Worm (Caenorhabditis elegans): Measurements from ENCODE around the gene Y67D8C.7.

ce11 chrIV:3076802-3077201 lies 10.1 kb upstream of the Y67D8C.7 start:
- no peak for TF ChIP-seq tbx-37 (GFP tag; conservative IDR thresholded peaks at IDR 0.05)
- TF ChIP-seq scrt-1 (GFP tag; IDR thresholded peaks at IDR 0.05): no peak
